Fruit fly (Drosophila melanogaster) whole organism, prepupa: ENCODE data around the gene GlyRS.
A peak's percentile ranks its signal among the peaks of the same experiment; 100 is the strongest.

Source experiments
- Blimp-1 ChIP-seq: fragments of 200-800 bp; sonication (Bioruptor generic); optimal IDR thresholded peaks from 3 replicates; lab custom pipeline; 2017; ENCODE audit warnings: missing biosample characterization, missing genetic modification characterization, mild to moderate bottlenecking, moderate library complexity, missing genetic modification reagents
- CG10631 ChIP-seq: fragments of 200-800 bp; sonication (Bioruptor generic); optimal IDR thresholded peaks from 2 replicates; lab custom pipeline; 2016; ENCODE audit warnings: missing biosample characterization, missing genetic modification characterization
- CG10669 ChIP-seq: fragments of 200-800 bp; sonication (Bioruptor generic); optimal IDR thresholded peaks from 3 replicates; lab custom pipeline; 2018; ENCODE audit warnings: missing biosample characterization, mild to moderate bottlenecking, missing genetic modification characterization, moderate library complexity
- CG11294 ChIP-seq: fragments of 200-800 bp; sonication (Bioruptor generic); IDR thresholded peaks from 2 replicates; pipeline ENCODE4 v1.3.6; 2022; ENCODE audit warnings: missing biosample characterization, missing genetic modification characterization
- CG11762 ChIP-seq: fragments of 200-800 bp; sonication (Bioruptor generic); optimal IDR thresholded peaks from 3 replicates; lab custom pipeline; 2016; ENCODE audit warnings: missing biosample characterization, missing genetic modification characterization; ENCODE audit not compliant: insufficient read depth
- CG3032 ChIP-seq: fragments of 200-800 bp; optimal IDR thresholded peaks from 2 replicates; lab custom pipeline; 2019; ENCODE audit warnings: missing biosample characterization, mild to moderate bottlenecking, missing genetic modification characterization, moderate library complexity
- CG31627 ChIP-seq: fragments of 200-800 bp; sonication (Bioruptor generic); optimal IDR thresholded peaks from 3 replicates; lab custom pipeline; 2016; ENCODE audit warnings: missing biosample characterization, missing genetic modification characterization
- CG32006 ChIP-seq: fragments of 200-800 bp; sonication (Bioruptor generic); optimal IDR thresholded peaks from 3 replicates; lab custom pipeline; 2017; ENCODE audit warnings: missing biosample characterization, mild to moderate bottlenecking, missing genetic modification characterization
- CG34406 ChIP-seq: fragments of 200-800 bp; sonication (Bioruptor generic); optimal IDR thresholded peaks from 3 replicates; lab custom pipeline; 2016; ENCODE audit warnings: missing biosample characterization, missing genetic modification characterization
- CG3919 ChIP-seq: fragments of 200-800 bp; sonication (Bioruptor generic); optimal IDR thresholded peaks from 3 replicates; lab custom pipeline; 2016; ENCODE audit warnings: missing biosample characterization, missing genetic modification characterization
- CG4318 ChIP-seq: fragments of 200-800 bp; sonication (Bioruptor generic); optimal IDR thresholded peaks from 3 replicates; lab custom pipeline; 2017; ENCODE audit warnings: missing biosample characterization, mild to moderate bottlenecking, missing genetic modification characterization
- CG6163 ChIP-seq: fragments of 200-800 bp; sonication (Bioruptor generic); IDR thresholded peaks from 3 replicates; pipeline ENCODE4 v1.3.6; 2022; ENCODE audit warnings: missing biosample characterization, missing genetic modification characterization
- CG6276 ChIP-seq: fragments of 200-800 bp; sonication (Bioruptor generic); optimal IDR thresholded peaks from 2 replicates; lab custom pipeline; 2017; ENCODE audit warnings: missing biosample characterization, mild to moderate bottlenecking, missing genetic modification characterization
- CG6792 ChIP-seq: fragments of 200-800 bp; sonication (Bioruptor generic); optimal IDR thresholded peaks from 3 replicates; lab custom pipeline; 2016; ENCODE audit warnings: missing biosample characterization, missing genetic modification characterization
- CG7368 ChIP-seq: fragments of 200-800 bp; sonication (Bioruptor generic); optimal IDR thresholded peaks from 3 replicates; lab custom pipeline; 2016; ENCODE audit warnings: missing biosample characterization, missing genetic modification characterization
- CG8119 ChIP-seq: fragments of 200-800 bp; sonication (Bioruptor generic); IDR thresholded peaks from 3 replicates; pipeline ENCODE4 v1.3.6; 2022; ENCODE audit warnings: missing biosample characterization, missing genetic modification characterization
- CG8319 ChIP-seq: fragments of 200-800 bp; sonication (Bioruptor generic); optimal IDR thresholded peaks from 3 replicates; lab custom pipeline; 2016; ENCODE audit warnings: missing biosample characterization, missing genetic modification characterization
- CG8632 ChIP-seq: fragments of 200-800 bp; sonication (Bioruptor generic); optimal IDR thresholded peaks from 3 replicates; lab custom pipeline; 2016; ENCODE audit warnings: missing biosample characterization, missing genetic modification characterization
- CG9139 ChIP-seq: fragments of 200-800 bp; sonication (Bioruptor generic); optimal IDR thresholded peaks from 3 replicates; lab custom pipeline; 2017; ENCODE audit warnings: missing biosample characterization, mild to moderate bottlenecking, missing genetic modification characterization
- Eip75B ChIP-seq: fragments of 200-800 bp; sonication (Bioruptor generic); optimal IDR thresholded peaks from 3 replicates; lab custom pipeline; 2016; ENCODE audit warnings: missing biosample characterization, missing genetic modification characterization
- Eip78C ChIP-seq: fragments of 200-800 bp; sonication (Bioruptor generic); peaks from one replicate; lab custom pipeline; 2016; ENCODE audit warnings: missing biosample characterization, missing genetic modification characterization
- Ets21C ChIP-seq: fragments of 200-800 bp; sonication (Bioruptor generic); optimal IDR thresholded peaks from 3 replicates; lab custom pipeline; 2016; ENCODE audit warnings: missing biosample characterization, missing genetic modification characterization
- Ets96B ChIP-seq: fragments of 200-800 bp; optimal IDR thresholded peaks from 2 replicates; lab custom pipeline; 2019; ENCODE audit warnings: missing biosample characterization, mild to moderate bottlenecking, missing genetic modification characterization, moderate library complexity
- Gug ChIP-seq: fragments of 200-800 bp; sonication (Bioruptor generic); IDR thresholded peaks from 2 replicates; pipeline ENCODE4 v1.3.6; 2022; ENCODE audit warnings: missing biosample characterization, missing genetic modification characterization
- Hr38 ChIP-seq: sonication (Bioruptor generic); optimal IDR thresholded peaks from 2 replicates; lab custom pipeline; 2016; ENCODE audit warnings: missing biosample characterization, missing genetic modification characterization
- Hr4 ChIP-seq: fragments of 200-800 bp; sonication (Bioruptor generic); optimal IDR thresholded peaks from 3 replicates; lab custom pipeline; 2016; ENCODE audit warnings: missing biosample characterization, missing genetic modification characterization
- Met ChIP-seq: fragments of 200-800 bp; sonication (Bioruptor generic); optimal IDR thresholded peaks from 3 replicates; lab custom pipeline; 2016; ENCODE audit warnings: missing biosample characterization, missing genetic modification characterization
- Smox ChIP-seq: fragments of 200-800 bp; sonication (Bioruptor generic); optimal IDR thresholded peaks from 3 replicates; lab custom pipeline; 2016; ENCODE audit warnings: missing biosample characterization, missing genetic modification characterization
- Sox15 ChIP-seq: fragments of 200-800 bp; sonication (Bioruptor generic); optimal IDR thresholded peaks from 3 replicates; lab custom pipeline; 2016; ENCODE audit warnings: missing biosample characterization, missing genetic modification characterization
- acj6 ChIP-seq: fragments of 200-800 bp; sonication (Bioruptor generic); optimal IDR thresholded peaks from 3 replicates; lab custom pipeline; 2016; ENCODE audit warnings: missing biosample characterization, missing genetic modification characterization
- cyc ChIP-seq: fragments of 200-800 bp; sonication (Bioruptor generic); optimal IDR thresholded peaks from 3 replicates; lab custom pipeline; 2016; ENCODE audit warnings: missing biosample characterization, missing genetic modification characterization
- dac ChIP-seq: fragments of 200-800 bp; sonication (Bioruptor generic); optimal IDR thresholded peaks from 2 replicates; lab custom pipeline; 2017; ENCODE audit warnings: missing biosample characterization, mild to moderate bottlenecking, missing genetic modification characterization
- eg ChIP-seq: fragments of 200-800 bp; sonication (Bioruptor generic); IDR thresholded peaks from 3 replicates; pipeline ENCODE4 v1.3.6; 2022; ENCODE audit warnings: missing biosample characterization, missing genetic modification characterization
- fd85E ChIP-seq: fragments of 200-800 bp; sonication (Bioruptor generic); optimal IDR thresholded peaks from 3 replicates; lab custom pipeline; 2016; ENCODE audit warnings: missing biosample characterization, missing genetic modification characterization
- fkh ChIP-seq: fragments of 200-800 bp; sonication (Bioruptor generic); optimal IDR thresholded peaks from 3 replicates; lab custom pipeline; 2017; ENCODE audit warnings: missing biosample characterization, mild to moderate bottlenecking, missing genetic modification characterization, moderate library complexity
- lz ChIP-seq: fragments of 200-800 bp; sonication (Bioruptor generic); optimal IDR thresholded peaks from 3 replicates; lab custom pipeline; 2016; ENCODE audit warnings: missing biosample characterization, missing genetic modification characterization
- pdm3 ChIP-seq: fragments of 200-800 bp; sonication (Bioruptor generic); optimal IDR thresholded peaks from 3 replicates; lab custom pipeline; 2016; ENCODE audit warnings: missing biosample characterization, missing genetic modification characterization
- salr ChIP-seq, 2 experiments: fragments of 200-800 bp; sonication (Bioruptor generic); optimal IDR thresholded peaks; 3 replicates each; lab custom pipeline; 2016 to 2018; ENCODE audit warnings: missing biosample characterization in 2 of 2, missing genetic modification characterization in 2 of 2, mild to moderate bottlenecking in 1 of 2
- spab ChIP-seq: fragments of 200-800 bp; sonication (Bioruptor generic); optimal IDR thresholded peaks from 2 replicates; lab custom pipeline; 2017; ENCODE audit warnings: missing biosample characterization, mild to moderate bottlenecking, missing genetic modification characterization, missing genetic modification reagents
- ss ChIP-seq, 2 experiments: fragments of 200-800 bp; sonication (Bioruptor generic); optimal IDR thresholded peaks; 2 replicates in 1 of 2; 3 replicates in 1 of 2; lab custom pipeline; 2017 to 2018; ENCODE audit warnings: mild to moderate bottlenecking in 2 of 2, missing biosample characterization in 2 of 2, missing genetic modification characterization in 2 of 2, moderate library complexity in 1 of 2
- svp ChIP-seq: fragments of 200-800 bp; sonication (Bioruptor generic); peaks from one replicate; lab custom pipeline; 2016; ENCODE audit warnings: missing biosample characterization, missing genetic modification characterization
- topi ChIP-seq: fragments of 200-800 bp; sonication (Bioruptor generic); optimal IDR thresholded peaks from 3 replicates; lab custom pipeline; 2016; ENCODE audit warnings: missing biosample characterization, missing genetic modification characterization
- vri ChIP-seq: fragments of 200-800 bp; sonication (Bioruptor generic); optimal IDR thresholded peaks from 3 replicates; lab custom pipeline; 2016; ENCODE audit warnings: missing biosample characterization, mild to moderate bottlenecking, missing genetic modification characterization

GlyRS gene

dm6 chr3L:15136659-15137572 lies 42.0 kb downstream of the GlyRS start, which contains the start of gene CG12316 (continued):
- peak; percentile 85 for TF ChIP-seq CG9139 (GFP tag; lab: Kevin White, UChicago)
- TF ChIP-seq ss (GFP tag; optimal IDR thresholded peaks at IDR 0.05; lab: Kevin White, UChicago): peak; percentile 96
- no peak for TF ChIP-seq Hr38
- peak; percentile 93 for TF ChIP-seq CG3032
- peak; percentile 95 for TF ChIP-seq cyc (GFP tag; lab: Kevin White, UChicago)
- TF ChIP-seq Ets21C: peak; percentile 94
- TF ChIP-seq lz (GFP tag; lab: Kevin White, UChicago): peak; percentile 98
- TF ChIP-seq fd85E (GFP tag; lab: Kevin White, UChicago): peak; percentile 93
- peak; percentile 93 for TF ChIP-seq dac (GFP tag; lab: Kevin White, UChicago)
- TF ChIP-seq topi (GFP tag; lab: Kevin White, UChicago): peak; percentile 97
- TF ChIP-seq CG31627 (GFP tag; lab: Kevin White, UChicago): peak; percentile 97
- peak; percentile 95 for TF ChIP-seq CG6163
- peak; percentile 90 for TF ChIP-seq eg (GFP tag; lab: Robert Waterston, UW)
- peak; percentile 95 for TF ChIP-seq Smox (GFP tag; lab: Kevin White, UChicago)
- peak; percentile 98 for TF ChIP-seq Met
- TF ChIP-seq fkh (GFP tag; lab: Kevin White, UChicago): no peak
- TF ChIP-seq acj6 (GFP tag; lab: Kevin White, UChicago): peak; percentile 93
- TF ChIP-seq Blimp-1: peak; percentile 81
- TF ChIP-seq pdm3 (GFP tag; lab: Kevin White, UChicago): peak; percentile 95
- TF ChIP-seq spab: peak; percentile 94
- peak; percentile 95 for TF ChIP-seq CG32006 (GFP tag; lab: Kevin White, UChicago)
- TF ChIP-seq CG3919 (GFP tag; lab: Kevin White, UChicago): peak; percentile 97
- TF ChIP-seq Eip78C (GFP tag; lab: Kevin White, UChicago): peak; percentile 99
- peak; percentile 95 for TF ChIP-seq CG7368 (GFP tag; lab: Kevin White, UChicago)
- TF ChIP-seq Gug (GFP tag; lab: Robert Waterston, UW): peak; percentile 84
- TF ChIP-seq CG10669 (GFP tag; lab: Kevin White, UChicago): peak; percentile 95
- peak; percentile 94 for TF ChIP-seq CG34406 (GFP tag; lab: Kevin White, UChicago)
- TF ChIP-seq CG6276 (GFP tag; lab: Kevin White, UChicago): peak; percentile 95
- peak; percentile 92 for TF ChIP-seq CG10631
- TF ChIP-seq, all 60 proteins: peak for 58

DNA sequence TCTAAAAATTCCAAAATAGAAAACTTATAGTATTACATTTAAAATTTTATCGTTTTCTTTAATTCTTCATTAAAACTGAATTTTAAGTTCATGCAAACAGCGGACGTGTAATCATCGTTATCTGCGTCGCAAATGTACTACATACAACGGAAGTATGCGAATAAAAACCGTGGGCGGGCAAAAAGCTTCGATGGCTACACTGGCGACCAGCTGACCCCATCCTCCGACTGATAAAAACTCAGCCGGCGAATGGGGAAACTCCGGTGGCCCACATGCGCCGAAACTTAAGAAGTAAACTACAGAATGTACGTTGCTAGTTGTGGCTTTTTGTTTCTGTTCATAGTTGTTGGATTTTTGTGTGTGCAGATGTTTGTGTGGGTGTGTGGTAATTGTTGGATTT lies 42.8 kb downstream of the GlyRS start:
- TF ChIP-seq svp (GFP tag; lab: Kevin White, UChicago) (peak; percentile 78), salr (GFP tag; optimal IDR thresholded peaks at IDR 0.05; lab: Kevin White, UChicago) (no peak), Eip78C (GFP tag; lab: Kevin White, UChicago) (peak; percentile 19)

DNA sequence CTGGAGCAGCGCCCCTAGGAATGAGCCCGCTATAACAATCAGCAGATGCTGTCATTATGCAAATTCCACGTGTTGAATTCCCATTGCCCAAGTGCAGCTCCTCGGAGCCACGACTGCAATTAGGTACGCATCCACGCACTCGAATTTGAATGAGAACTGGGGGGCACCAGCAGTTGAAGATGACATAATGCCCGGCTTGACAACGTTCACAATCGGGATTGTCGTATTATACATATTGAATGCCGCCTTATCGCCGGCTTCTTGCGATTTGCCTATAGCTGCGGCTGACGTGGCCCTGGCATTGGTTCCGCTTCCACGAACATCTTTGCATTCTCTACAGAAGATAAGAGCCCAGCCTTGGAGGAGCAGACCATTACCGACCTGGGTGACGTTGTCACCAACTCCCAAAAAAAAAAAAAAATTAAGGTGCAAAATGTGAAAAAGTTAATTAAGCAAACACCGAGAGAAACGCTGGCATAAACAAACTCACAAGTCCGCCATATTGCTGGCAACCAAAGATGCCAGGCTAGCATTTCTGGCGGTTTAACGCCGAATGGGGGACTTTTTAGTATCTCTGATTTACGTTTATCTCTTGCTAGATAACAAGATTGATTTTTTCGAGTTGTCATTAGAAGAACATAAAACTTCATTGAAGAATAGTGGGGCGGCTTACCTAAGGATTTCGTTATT lies 45.5 kb downstream of the GlyRS start:
- no peak for TF ChIP-seq Hr4 (GFP tag; lab: Kevin White, UChicago)
- TF ChIP-seq Blimp-1: no peak
- peak; percentile 64 for TF ChIP-seq svp (GFP tag; lab: Kevin White, UChicago)
- no peak for TF ChIP-seq CG9139 (GFP tag; lab: Kevin White, UChicago)
- TF ChIP-seq eg (GFP tag; lab: Robert Waterston, UW): peak; percentile 34; the same call in 1 of the 3 replicates
- TF ChIP-seq CG6163: peak; percentile 19; the same call in 1 of the 3 replicates
- TF ChIP-seq acj6 (GFP tag; lab: Kevin White, UChicago): no peak
- no peak for TF ChIP-seq CG6276 (GFP tag; lab: Kevin White, UChicago)
- no peak for TF ChIP-seq CG6792 (GFP tag; lab: Kevin White, UChicago)
- TF ChIP-seq Ets96B (tag; lab: Kevin White, UChicago): no peak
- peak; percentile 41 for TF ChIP-seq Eip78C (GFP tag; lab: Kevin White, UChicago)
- no peak for TF ChIP-seq CG11294 (GFP tag; lab: Robert Waterston, UW)
- no peak for TF ChIP-seq CG8319 (GFP tag; lab: Kevin White, UChicago)
- TF ChIP-seq pdm3 (GFP tag; lab: Kevin White, UChicago): no peak
- no peak for TF ChIP-seq Ets21C
- no peak for TF ChIP-seq spab
- peak; percentile 96 for TF ChIP-seq vri
- no peak for TF ChIP-seq CG4318 (GFP tag; lab: Kevin White, UChicago)
- TF ChIP-seq CG8119 (GFP tag; lab: Robert Waterston, UW): no peak
- no peak for TF ChIP-seq Sox15 (GFP tag; lab: Kevin White, UChicago)
- TF ChIP-seq CG10669 (GFP tag; lab: Kevin White, UChicago): no peak
- no peak for TF ChIP-seq ss (GFP tag; optimal IDR thresholded peaks at IDR 0.05; lab: Kevin White, UChicago)
- TF ChIP-seq CG3919 (GFP tag; lab: Kevin White, UChicago): no peak
- TF ChIP-seq lz (GFP tag; lab: Kevin White, UChicago): no peak
- TF ChIP-seq CG8632 (GFP tag; lab: Kevin White, UChicago): no peak
- TF ChIP-seq CG31627 (GFP tag; lab: Kevin White, UChicago): no peak
- no peak for TF ChIP-seq CG11762
- TF ChIP-seq Eip75B: no peak
- TF ChIP-seq, all 60 proteins: peak for 5
